Fruit fly (Drosophila melanogaster) whole organism, embryonic: Measurements from ENCODE around the gene CG7149.

Experiments
- Ada2b ChIP-seq: fragments of 200-800 bp; sonication (Bioruptor generic); IDR thresholded peaks from 2 replicates; pipeline ENCODE4 v1.3.6; 2022; ENCODE audit warnings: missing biosample characterization, missing genetic modification characterization
- BEAF-32 ChIP-seq: fragments of 200-800 bp; sonication (Bioruptor generic); optimal IDR thresholded peaks from 3 replicates; lab custom pipeline; 2017; ENCODE audit warnings: missing biosample characterization, missing genetic modification characterization, mild to moderate bottlenecking, moderate library complexity, missing genetic modification reagents
- CG11560 ChIP-seq: fragments of 200-800 bp; sonication (Bioruptor generic); IDR thresholded peaks from 3 replicates; pipeline ENCODE4 v1.3.6; 2022; ENCODE audit warnings: missing biosample characterization, missing genetic modification characterization
- CG12236 ChIP-seq: fragments of 200-800 bp; sonication (Bioruptor generic); optimal IDR thresholded peaks from 2 replicates; lab custom pipeline; 2016; ENCODE audit warnings: missing biosample characterization, missing genetic modification characterization
- CG14710 ChIP-seq: fragments of 200-800 bp; sonication (Bioruptor generic); optimal IDR thresholded peaks from 3 replicates; lab custom pipeline; 2019; ENCODE audit warnings: missing biosample characterization, mild to moderate bottlenecking, missing genetic modification characterization, moderate library complexity
- CG17829 ChIP-seq: fragments of 200-800 bp; optimal IDR thresholded peaks from 2 replicates; lab custom pipeline; 2019; ENCODE audit warnings: missing biosample characterization, mild to moderate bottlenecking, missing genetic modification characterization, moderate library complexity
- CG2129 ChIP-seq: fragments of 200-800 bp; sonication (Bioruptor generic); IDR thresholded peaks from 2 replicates; pipeline ENCODE4 v1.3.6; 2022; ENCODE audit warnings: missing biosample characterization, missing genetic modification characterization; ENCODE audit not compliant: partially characterized antibody
- CG31224 ChIP-seq: fragments of 200-800 bp; sonication (Bioruptor generic); IDR thresholded peaks from 2 replicates; pipeline ENCODE4 v1.3.6; 2022; ENCODE audit warnings: missing biosample characterization, missing genetic modification characterization
- CG3163 ChIP-seq: fragments of 200-800 bp; sonication (Bioruptor generic); optimal IDR thresholded peaks from 3 replicates; lab custom pipeline; 2016; ENCODE audit warnings: missing biosample characterization, missing genetic modification characterization
- CG32772 ChIP-seq: fragments of 200-800 bp; sonication (Bioruptor generic); IDR thresholded peaks from 2 replicates; pipeline ENCODE4 v1.3.6; 2022; ENCODE audit warnings: missing biosample characterization, missing genetic modification characterization
- CG33557 ChIP-seq: fragments of 200-800 bp; sonication (Bioruptor generic); optimal IDR thresholded peaks from 2 replicates; lab custom pipeline; 2019; ENCODE audit warnings: missing biosample characterization, mild to moderate bottlenecking, missing genetic modification characterization, moderate library complexity
- CG6175 ChIP-seq: fragments of 200-800 bp; sonication (Bioruptor generic); IDR thresholded peaks from 3 replicates; pipeline ENCODE4 v1.3.6; 2022; ENCODE audit warnings: missing biosample characterization, missing genetic modification characterization
- CG6791 ChIP-seq: fragments of 200-800 bp; sonication (Bioruptor generic); IDR thresholded peaks from 3 replicates; pipeline ENCODE4 v1.3.6; 2022; ENCODE audit warnings: missing biosample characterization, missing genetic modification characterization; ENCODE audit not compliant: partially characterized antibody
- CG9797 ChIP-seq: fragments of 200-800 bp; sonication (Bioruptor generic); optimal IDR thresholded peaks from 3 replicates; lab custom pipeline; 2018; ENCODE audit warnings: missing biosample characterization, mild to moderate bottlenecking, missing genetic modification characterization
- Deaf1 ChIP-seq: fragments of 200-800 bp; optimal IDR thresholded peaks from 3 replicates; lab custom pipeline; 2019; ENCODE audit warnings: missing biosample characterization, mild to moderate bottlenecking, missing genetic modification characterization, moderate library complexity
- HLH54F ChIP-seq: fragments of 200-800 bp; sonication (Bioruptor generic); optimal IDR thresholded peaks from 3 replicates; lab custom pipeline; 2016; ENCODE audit warnings: missing biosample characterization, missing genetic modification characterization
- HmgD ChIP-seq: fragments of 200-800 bp; sonication (Bioruptor generic); optimal IDR thresholded peaks from 3 replicates; lab custom pipeline; 2016; ENCODE audit warnings: missing biosample characterization, missing genetic modification characterization
- MBD-R2 ChIP-seq: fragments of 200-800 bp; sonication (Bioruptor generic); IDR thresholded peaks from 2 replicates; pipeline ENCODE4 v1.3.6; 2022; ENCODE audit warnings: missing biosample characterization, missing genetic modification characterization
- Med ChIP-seq: fragments of 200-800 bp; sonication (Bioruptor generic); peaks from one replicate; lab custom pipeline; 2016; ENCODE audit warnings: missing biosample characterization, missing genetic modification characterization, mild to moderate bottlenecking, inconsistent platforms, moderate library complexity
- Neu2 ChIP-seq: fragments of 200-800 bp; sonication (Bioruptor generic); optimal IDR thresholded peaks from 3 replicates; lab custom pipeline; 2016; ENCODE audit warnings: missing biosample characterization, missing genetic modification characterization, borderline replicate concordance
- NfI ChIP-seq: fragments of 200-800 bp; sonication (Bioruptor generic); optimal IDR thresholded peaks from 3 replicates; lab custom pipeline; 2018; ENCODE audit warnings: missing biosample characterization, mild to moderate bottlenecking, missing genetic modification characterization, moderate library complexity
- Oli ChIP-seq: fragments of 200-800 bp; sonication (Bioruptor generic); optimal IDR thresholded peaks from 2 replicates; lab custom pipeline; 2018; ENCODE audit warnings: missing biosample characterization, mild to moderate bottlenecking, missing genetic modification characterization, moderate library complexity
- PHDP ChIP-seq: fragments of 200-800 bp; sonication (Bioruptor generic); optimal IDR thresholded peaks from 3 replicates; lab custom pipeline; 2018; ENCODE audit warnings: missing biosample characterization, mild to moderate bottlenecking, missing genetic modification characterization, moderate library complexity
- Poxn ChIP-seq: fragments of 200-800 bp; sonication (Bioruptor generic); IDR thresholded peaks from 2 replicates; pipeline ENCODE4 v1.3.6; 2022; ENCODE audit warnings: missing biosample characterization, missing genetic modification characterization
- Side ChIP-seq: fragments of 200-800 bp; sonication (Bioruptor generic); optimal IDR thresholded peaks from 2 replicates; lab custom pipeline; 2016; ENCODE audit warnings: missing biosample characterization, missing genetic modification characterization
- TFAM ChIP-seq: fragments of 200-800 bp; sonication (Bioruptor generic); optimal IDR thresholded peaks from 2 replicates; lab custom pipeline; 2017; ENCODE audit warnings: missing biosample characterization, missing genetic modification characterization, inconsistent platforms
- amos ChIP-seq: fragments of 200-800 bp; sonication (Bioruptor generic); IDR thresholded peaks from 2 replicates; pipeline ENCODE4 v1.3.6; 2022; ENCODE audit warnings: missing biosample characterization, missing genetic modification characterization; ENCODE audit not compliant: partially characterized antibody
- ash1 ChIP-seq: fragments of 200-800 bp; sonication (Bioruptor generic); optimal IDR thresholded peaks from 2 replicates; lab custom pipeline; 2018; ENCODE audit warnings: missing biosample characterization, mild to moderate bottlenecking, missing genetic modification characterization
- az2 ChIP-seq: fragments of 200-800 bp; sonication (Bioruptor generic); optimal IDR thresholded peaks from 3 replicates; lab custom pipeline; 2016; ENCODE audit warnings: missing biosample characterization, missing genetic modification characterization
- cg ChIP-seq: fragments of 200-800 bp; sonication (Bioruptor generic); optimal IDR thresholded peaks from 3 replicates; lab custom pipeline; 2019; ENCODE audit warnings: missing biosample characterization, mild to moderate bottlenecking, missing genetic modification characterization, moderate library complexity
- cwo ChIP-seq: fragments of 200-800 bp; sonication (Bioruptor generic); optimal IDR thresholded peaks from 3 replicates; lab custom pipeline; 2017; ENCODE audit warnings: missing biosample characterization, missing genetic modification characterization, mild to moderate bottlenecking, moderate library complexity, missing genetic modification reagents
- exex ChIP-seq: fragments of 200-800 bp; sonication (Bioruptor generic); optimal IDR thresholded peaks from 4 replicates; lab custom pipeline; 2018; ENCODE audit warnings: missing biosample characterization, mild to moderate bottlenecking, missing genetic modification characterization, moderate library complexity
- fd96Cb ChIP-seq: fragments of 200-800 bp; sonication (Bioruptor generic); optimal IDR thresholded peaks from 2 replicates; lab custom pipeline; 2018; ENCODE audit warnings: missing biosample characterization, mild to moderate bottlenecking, missing genetic modification characterization, moderate library complexity
- grau ChIP-seq: fragments of 200-800 bp; optimal IDR thresholded peaks from 3 replicates; lab custom pipeline; 2019; ENCODE audit warnings: missing biosample characterization, mild to moderate bottlenecking, missing genetic modification characterization, moderate library complexity
- gsb-n ChIP-seq: fragments of 200-800 bp; sonication (Bioruptor generic); optimal IDR thresholded peaks from 3 replicates; lab custom pipeline; 2018; ENCODE audit warnings: missing biosample characterization, mild to moderate bottlenecking, missing genetic modification characterization
- hbn ChIP-seq: fragments of 200-800 bp; sonication (Bioruptor generic); IDR thresholded peaks from 2 replicates; pipeline ENCODE4 v1.3.6; 2022; ENCODE audit warnings: missing biosample characterization, missing genetic modification characterization; ENCODE audit not compliant: partially characterized antibody
- jumu ChIP-seq: fragments of 200-800 bp; sonication (Bioruptor generic); optimal IDR thresholded peaks from 3 replicates; lab custom pipeline; 2016; ENCODE audit warnings: missing biosample characterization, missing genetic modification characterization
- kah ChIP-seq: fragments of 200-800 bp; sonication (Bioruptor generic); optimal IDR thresholded peaks from 2 replicates; lab custom pipeline; 2018; ENCODE audit warnings: missing biosample characterization, mild to moderate bottlenecking, missing genetic modification characterization
- klu ChIP-seq: fragments of 200-800 bp; sonication (Bioruptor generic); IDR thresholded peaks from 2 replicates; pipeline ENCODE4 v1.3.6; 2022; ENCODE audit warnings: missing biosample characterization, missing genetic modification characterization
- mld ChIP-seq: fragments of 200-800 bp; sonication (Bioruptor generic); IDR thresholded peaks from 3 replicates; pipeline ENCODE4 v1.3.6; 2022; ENCODE audit warnings: missing biosample characterization, missing genetic modification characterization; ENCODE audit not compliant: partially characterized antibody
- nau ChIP-seq: fragments of 200-800 bp; sonication (Bioruptor generic); optimal IDR thresholded peaks from 3 replicates; lab custom pipeline; 2017; ENCODE audit warnings: missing biosample characterization, mild to moderate bottlenecking, missing genetic modification characterization, missing genetic modification reagents
- nerfin-1 ChIP-seq: fragments of 200-800 bp; sonication (Bioruptor generic); optimal IDR thresholded peaks from 3 replicates; lab custom pipeline; 2019; ENCODE audit warnings: missing biosample characterization, mild to moderate bottlenecking, missing genetic modification characterization, moderate library complexity
- ranshi ChIP-seq: fragments of 200-800 bp; sonication (Bioruptor generic); IDR thresholded peaks from 2 replicates; pipeline ENCODE4 v1.3.6; 2022; ENCODE audit warnings: missing biosample characterization, missing genetic modification characterization
- ro ChIP-seq: fragments of 200-800 bp; sonication (Bioruptor generic); IDR thresholded peaks from 2 replicates; pipeline ENCODE4 v1.3.6; 2022; ENCODE audit warnings: missing biosample characterization, missing genetic modification characterization
- sd ChIP-seq: fragments of 200-800 bp; sonication (Bioruptor generic); optimal IDR thresholded peaks from 3 replicates; lab custom pipeline; 2018; ENCODE audit warnings: missing biosample characterization, mild to moderate bottlenecking, missing genetic modification characterization, moderate library complexity
- stwl ChIP-seq: fragments of 200-800 bp; sonication (Bioruptor generic); optimal IDR thresholded peaks from 3 replicates; lab custom pipeline; 2018; ENCODE audit warnings: missing biosample characterization, mild to moderate bottlenecking, missing genetic modification characterization, moderate library complexity
- tna ChIP-seq: fragments of 200-800 bp; sonication (Bioruptor generic); IDR thresholded peaks from 2 replicates; pipeline ENCODE4 v1.3.6; 2022; ENCODE audit warnings: missing biosample characterization, missing genetic modification characterization; ENCODE audit not compliant: partially characterized antibody
- zen2 ChIP-seq: fragments of 200-800 bp; sonication (Bioruptor generic); IDR thresholded peaks from 3 replicates; pipeline ENCODE4 v1.3.6; 2022; ENCODE audit warnings: missing biosample characterization, missing genetic modification characterization; ENCODE audit not compliant: partially characterized antibody

Gene CG7149

DNA sequence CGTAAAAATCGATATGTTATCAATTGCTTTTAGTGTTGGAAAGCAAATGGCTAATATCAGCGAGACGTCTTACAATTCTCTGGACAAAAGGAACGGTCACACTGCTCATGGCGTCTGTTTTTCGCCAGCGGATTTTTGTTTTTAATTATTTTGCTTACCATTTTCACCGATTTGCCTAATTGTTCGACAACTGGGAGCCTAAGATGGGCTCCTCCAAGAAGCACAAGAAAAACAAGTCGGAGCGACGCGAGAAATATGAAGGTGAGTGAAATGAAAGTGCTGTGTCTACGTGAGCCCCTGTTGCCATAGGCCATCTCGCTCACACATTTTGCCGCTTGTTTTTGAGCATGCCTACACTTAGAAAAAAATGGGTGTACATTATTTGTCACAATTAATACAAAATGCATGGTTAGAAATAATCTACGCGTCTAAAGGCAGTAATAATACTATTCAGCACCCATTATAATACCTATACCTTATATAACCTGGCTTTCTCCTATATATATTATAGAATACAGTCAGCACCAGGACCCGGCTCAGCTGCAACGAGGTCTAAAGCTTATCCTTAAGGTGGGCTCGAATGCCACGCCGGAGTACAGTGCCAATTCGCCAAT is 7.5 kb downstream of the CG7149 start, which contains the start of gene Brd7-9 (continued):
- no peak; the same call in 1 of the 2 replicates for TF ChIP-seq hbn (GFP tag; lab: Robert Waterston, UW)
- TF ChIP-seq CG12236 (GFP tag; lab: Kevin White, UChicago) = no peak
- peak; percentile 88 for TF ChIP-seq stwl
- no peak for TF ChIP-seq CG2129 (GFP tag; lab: Robert Waterston, UW)
- peak; percentile 8 for TF ChIP-seq Deaf1 (tag; lab: Kevin White, UChicago)
- TF ChIP-seq CG6175 (GFP tag; lab: Robert Waterston, UW) = peak; percentile 47; the same call in 2 of the 3 replicates
- TF ChIP-seq CG9797 (GFP tag; lab: Kevin White, UChicago) = peak; percentile 73
- TF ChIP-seq MBD-R2 (GFP tag; lab: Robert Waterston, UW) = peak; percentile 67
- peak; percentile 47; the same call in 1 of the 2 replicates for TF ChIP-seq klu (GFP tag; lab: Robert Waterston, UW)
- 0 out of 2 replicates have a peak, but pooled peaks have one; percentile 36 for TF ChIP-seq tna
- TF ChIP-seq Poxn (GFP tag; lab: Robert Waterston, UW) = 0 out of 2 replicates have a peak, but pooled peaks have one; percentile 14
- TF ChIP-seq HLH54F (GFP tag; lab: Kevin White, UChicago) = peak; percentile 8
- peak; percentile 51 for TF ChIP-seq BEAF-32
- no peak for TF ChIP-seq CG11560 (tag; lab: Robert Waterston, UW)
- TF ChIP-seq ash1 (GFP tag; lab: Kevin White, UChicago) = peak; percentile 10
- peak; percentile 16 for TF ChIP-seq gsb-n (tag; lab: Kevin White, UChicago)
- peak; percentile 13 for TF ChIP-seq CG3163 (GFP tag; lab: Kevin White, UChicago)
- TF ChIP-seq Neu2 (GFP tag; lab: Kevin White, UChicago) = no peak
- TF ChIP-seq TFAM (GFP tag; lab: Kevin White, UChicago) = no peak
- TF ChIP-seq ro (GFP tag; lab: Robert Waterston, UW) = no peak
- TF ChIP-seq CG32772 (GFP tag; lab: Robert Waterston, UW) = peak; percentile 65
- TF ChIP-seq jumu (GFP tag; lab: Kevin White, UChicago) = peak; percentile 65
- TF ChIP-seq Ada2b (GFP tag; lab: Robert Waterston, UW) = peak; percentile 65
- TF ChIP-seq exex (tag; lab: Kevin White, UChicago) = no peak
- TF ChIP-seq mld = no peak
- no peak for TF ChIP-seq HmgD
- TF ChIP-seq fd96Cb (tag; lab: Kevin White, UChicago) = peak; percentile 70
- peak; percentile 47 for TF ChIP-seq amos (GFP tag; lab: Robert Waterston, UW)
- TF ChIP-seq CG33557 (GFP tag; lab: Kevin White, UChicago) = no peak
- peak; percentile 73 for TF ChIP-seq Oli (tag; lab: Kevin White, UChicago)
- TF ChIP-seq CG31224 (GFP tag; lab: Robert Waterston, UW) = peak; percentile 56; the same call in 1 of the 2 replicates
- TF ChIP-seq cg (GFP tag; lab: Kevin White, UChicago) = no peak
- TF ChIP-seq sd = no peak
- TF ChIP-seq cwo = peak; percentile 72
- peak; percentile 83 for TF ChIP-seq ranshi (GFP tag; lab: Robert Waterston, UW)
- peak; percentile 28 for TF ChIP-seq nerfin-1
- no peak for TF ChIP-seq CG6791 (GFP tag; lab: Robert Waterston, UW)
- TF ChIP-seq kah = peak; percentile 0
- TF ChIP-seq NfI (GFP tag; lab: Kevin White, UChicago) = peak; percentile 60
- peak; percentile 69 for TF ChIP-seq Side
- TF ChIP-seq nau (GFP tag; lab: Kevin White, UChicago) = peak; percentile 77
- TF ChIP-seq CG17829 (tag; lab: Kevin White, UChicago) = peak; percentile 70
- TF ChIP-seq Med (GFP tag; lab: Kevin White, UChicago) = peak; percentile 93
- no peak for TF ChIP-seq zen2 (GFP tag; lab: Robert Waterston, UW)
- peak; percentile 62 for TF ChIP-seq grau (tag; lab: Kevin White, UChicago)
- TF ChIP-seq PHDP = peak; percentile 79
- peak; percentile 70 for TF ChIP-seq az2 (GFP tag; lab: Kevin White, UChicago)
- peak; percentile 45 for TF ChIP-seq CG14710 (tag; lab: Kevin White, UChicago)
